Worm (Caenorhabditis elegans): ENCODE measurements around the gene met-2.

The met-2 gene

ce11 chrIII:8417968-8418267 is 42.8 kb downstream of the met-2 start, which contains the start of gene sor-1:
TSS of gene sor-1 (plus strand) at chrIII:8418168.
- no peak for TF ChIP-seq nhr-6 (tag; optimal IDR thresholded peaks at IDR 0.05)
- no peak for TF ChIP-seq nhr-23 (tag; optimal IDR thresholded peaks at IDR 0.05)
- no peak for TF ChIP-seq ZK546.5 (tag; optimal IDR thresholded peaks at IDR 0.05)
- no peak for TF ChIP-seq zag-1 (tag; optimal IDR thresholded peaks at IDR 0.05)
- TF ChIP-seq nhr-12 (tag; optimal IDR thresholded peaks at IDR 0.05), result no peak
- TF ChIP-seq ztf-1 (GFP tag; conservative IDR thresholded peaks at IDR 0.05), result no peak
- no peak for TF ChIP-seq nhr-21 (tag; optimal IDR thresholded peaks at IDR 0.05)
- TF ChIP-seq elt-1 (tag; optimal IDR thresholded peaks at IDR 0.05), result no peak
- no peak for TF ChIP-seq lsy-2 (tag; optimal IDR thresholded peaks at IDR 0.05)
- no peak for TF ChIP-seq aly-2 (tag; optimal IDR thresholded peaks at IDR 0.05)

- TF ChIP-seq nhr-23 (tag; optimal IDR thresholded peaks at IDR 0.05), result no peak
- peak; percentile 52 for TF ChIP-seq sma-3 (GFP tag; optimal IDR thresholded peaks at IDR 0.05)
- TF ChIP-seq unc-62 (GFP tag; optimal IDR thresholded peaks at IDR 0.05), result no peak
- peak; percentile 53 to 83 for TF ChIP-seq lsy-2 (tag; optimal IDR thresholded peaks at IDR 0.05)
- TF ChIP-seq mab-5 (tag; optimal IDR thresholded peaks at IDR 0.05), result no peak
- peak in 1 of 2 experiments; percentile 13 for TF ChIP-seq mdl-1 (tag; optimal IDR thresholded peaks at IDR 0.05)
- no peak for TF ChIP-seq dmd-4 (tag; optimal IDR thresholded peaks at IDR 0.05)
- TF ChIP-seq nhr-25 (tag; optimal IDR thresholded peaks at IDR 0.05), result peak; percentile 74
- TF ChIP-seq elt-3 (tag; optimal IDR thresholded peaks at IDR 0.05), result no peak
- TF ChIP-seq ztf-4 (tag; optimal IDR thresholded peaks at IDR 0.05), result no peak
- peak; percentile 76 for TF ChIP-seq F13H6.1 (tag; optimal IDR thresholded peaks at IDR 0.05)
- peak; percentile 79 for TF ChIP-seq C34F6.9 (tag; optimal IDR thresholded peaks at IDR 0.05)
- no peak for TF ChIP-seq ceh-82 (tag; optimal IDR thresholded peaks at IDR 0.05)
- peak; percentile 59 for TF ChIP-seq fos-1 (tag; optimal IDR thresholded peaks at IDR 0.05)
- no peak for TF ChIP-seq ztf-11 (tag; optimal IDR thresholded peaks at IDR 0.05)
- TF ChIP-seq R02D3.7 (tag; optimal IDR thresholded peaks at IDR 0.05), result no peak
- no peak for TF ChIP-seq mbf-1 (tag; optimal IDR thresholded peaks at IDR 0.05)
- TF ChIP-seq alr-1 (tag; optimal IDR thresholded peaks at IDR 0.05), result no peak
- TF ChIP-seq egl-27 (tag; optimal IDR thresholded peaks at IDR 0.05), result no peak
- no peak for TF ChIP-seq snpc-4 (tag; optimal IDR thresholded peaks at IDR 0.05)
- TF ChIP-seq peb-1 (tag; optimal IDR thresholded peaks at IDR 0.05), result no peak
- no peak for TF ChIP-seq nhr-6 (tag; optimal IDR thresholded peaks at IDR 0.05)
- TF ChIP-seq ceh-16 (tag; optimal IDR thresholded peaks at IDR 0.05), result no peak
- no peak for TF ChIP-seq nhr-10 (tag; optimal IDR thresholded peaks at IDR 0.05)
- TF ChIP-seq aly-2 (tag; optimal IDR thresholded peaks at IDR 0.05), result no peak
- no peak for TF ChIP-seq sem-4 (tag; optimal IDR thresholded peaks at IDR 0.05)
- no peak for TF ChIP-seq ztf-1 (GFP tag; conservative IDR thresholded peaks at IDR 0.05)
- no peak for TF ChIP-seq ama-1 (optimal IDR thresholded peaks at IDR 0.05)
- peak; percentile 60 for TF ChIP-seq gmeb-1 (tag; optimal IDR thresholded peaks at IDR 0.05)
- TF ChIP-seq ZK546.5 (tag; optimal IDR thresholded peaks at IDR 0.05), result no peak
- TF ChIP-seq nhr-237 (tag; optimal IDR thresholded peaks at IDR 0.05), result no peak
- peak; percentile 36 for TF ChIP-seq sma-9 (GFP tag; optimal IDR thresholded peaks at IDR 0.05)
- TF ChIP-seq sma-9 (tag; optimal IDR thresholded peaks at IDR 0.05), result no peak
- no peak for TF ChIP-seq elt-1 (tag; optimal IDR thresholded peaks at IDR 0.05)
- no peak for TF ChIP-seq lin-13 (GFP tag; optimal IDR thresholded peaks at IDR 0.05)
- no peak for TF ChIP-seq lin-39 (tag; optimal IDR thresholded peaks at IDR 0.05)
- TF ChIP-seq zag-1 (tag; optimal IDR thresholded peaks at IDR 0.05), result no peak
- TF ChIP-seq blmp-1 (tag; optimal IDR thresholded peaks at IDR 0.05; ENCODE audit: insufficient read depth), result peak; percentile 55
- TF ChIP-seq lin-11 (tag; optimal IDR thresholded peaks at IDR 0.05), result peak; percentile 47
- TF ChIP-seq Y55F3AM.14 (GFP tag; optimal IDR thresholded peaks at IDR 0.05), result no peak
- peak; percentile 93 for TF ChIP-seq crh-2 (tag; optimal IDR thresholded peaks at IDR 0.05)
- peak; percentile 82 for TF ChIP-seq nhr-129 (tag; optimal IDR thresholded peaks at IDR 0.05)
- no peak for TF ChIP-seq nhr-77 (tag; optimal IDR thresholded peaks at IDR 0.05)
- TF ChIP-seq unc-39 (tag; optimal IDR thresholded peaks at IDR 0.05), result no peak
- no peak for TF ChIP-seq nhr-11 (tag; optimal IDR thresholded peaks at IDR 0.05)
- TF ChIP-seq unc-55 (GFP tag; optimal IDR thresholded peaks at IDR 0.05), result peak; percentile 56
- TF ChIP-seq nhr-21 (tag; optimal IDR thresholded peaks at IDR 0.05), result peak; percentile 49
- TF ChIP-seq nhr-12 (tag; optimal IDR thresholded peaks at IDR 0.05), result no peak
- TF ChIP-seq skn-1 (tag; optimal IDR thresholded peaks at IDR 0.05), result peak; percentile 5
Measured at ce11 chrIII:8425076-8425475, 50.0 kb downstream of the met-2 start.

All from whole organism, L2 larva.